Worm (Caenorhabditis elegans) whole organism, midembryonic: ENCODE measurements around the gene frpr-12.

Experiments
- T22C8.4 ChIP-seq: fragments of 200-800 bp; sonication (Bioruptor generic); IDR thresholded peaks from 2 replicates; pipeline ENCODE4 v1.3.6; 2022; ENCODE audit warnings: missing genetic modification characterization, missing compliant biosample characterization
- cog-1 ChIP-seq: sonication (generic microtip); optimal IDR thresholded peaks from 2 replicates; lab custom pipeline; 2016; ENCODE audit warnings: missing genetic modification characterization, missing compliant biosample characterization
- flt-1 ChIP-seq: fragments of 200-800 bp; sonication (Bioruptor generic); IDR thresholded peaks from 2 replicates; pipeline ENCODE4 v1.3.6; 2022; ENCODE audit warnings: missing genetic modification characterization, missing compliant biosample characterization
- klf-2 ChIP-seq: fragments of 200-800 bp; sonication (Bioruptor generic); conservative IDR thresholded peaks from 2 replicates; pipeline ENCODE4 v1.3.6; 2022; ENCODE audit warnings: missing genetic modification reagents, missing genetic modification characterization, missing compliant biosample characterization
- med-1 ChIP-seq: sonication (generic microtip); optimal IDR thresholded peaks from 2 replicates; lab custom pipeline; 2017; ENCODE audit warnings: missing genetic modification characterization, mild to moderate bottlenecking, missing compliant biosample characterization, antibody characterized with exemption, missing genetic modification reagents; ENCODE audit not compliant: insufficient read depth
- ref-1 ChIP-seq: fragments of 200-800 bp; sonication (Bioruptor generic); conservative IDR thresholded peaks from 2 replicates; pipeline ENCODE4 v1.3.6; 2022; ENCODE audit warnings: missing genetic modification reagents, missing genetic modification characterization, missing compliant biosample characterization
- tab-1 ChIP-seq: fragments of 200-800 bp; sonication (Bioruptor generic); IDR thresholded peaks from 2 replicates; pipeline ENCODE4 v1.3.6; 2022; ENCODE audit warnings: missing genetic modification characterization, missing compliant biosample characterization
- ztf-23 ChIP-seq: fragments of 200-800 bp; sonication (Bioruptor generic); IDR thresholded peaks from 2 replicates; pipeline ENCODE4 v1.3.6; 2022; ENCODE audit warnings: missing genetic modification reagents, missing genetic modification characterization, missing compliant biosample characterization
- ztf-29 ChIP-seq: fragments of 200-800 bp; sonication (Bioruptor generic); IDR thresholded peaks from 2 replicates; pipeline ENCODE4 v1.3.6; 2022; ENCODE audit warnings: missing genetic modification reagents, missing genetic modification characterization, missing compliant biosample characterization

The frpr-12 gene

DNA sequence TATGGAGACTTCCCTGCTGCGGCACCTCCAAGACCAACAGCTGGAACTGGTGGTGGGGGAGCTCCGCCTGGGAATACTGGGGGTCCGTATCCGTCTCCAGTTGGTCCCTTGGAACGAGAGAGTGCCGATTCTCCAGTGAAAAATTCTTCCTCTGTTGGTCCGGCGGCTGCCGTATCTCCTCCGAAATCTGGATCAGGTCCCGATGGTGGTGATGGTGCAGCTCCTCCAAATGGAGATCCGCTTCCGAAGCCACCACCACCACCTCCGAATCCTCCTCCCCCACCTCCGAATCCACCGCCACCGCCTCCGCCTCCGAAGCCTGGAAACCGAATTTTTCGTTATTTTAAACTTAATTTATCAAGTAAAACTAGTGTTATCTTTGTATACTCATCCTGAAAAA, 37.6 kb downstream of the frpr-12 start:
- TF ChIP-seq ztf-29 (no peak), ref-1 (GFP tag; lab: Robert Waterston, UW) (no peak), ztf-23 (no peak), klf-2 (no peak), flt-1 (GFP tag; lab: Robert Waterston, UW) (no peak), med-1 (no peak), tab-1 (no peak), T22C8.4 (GFP tag; lab: Robert Waterston, UW) (no peak), cog-1 (no peak)

DNA sequence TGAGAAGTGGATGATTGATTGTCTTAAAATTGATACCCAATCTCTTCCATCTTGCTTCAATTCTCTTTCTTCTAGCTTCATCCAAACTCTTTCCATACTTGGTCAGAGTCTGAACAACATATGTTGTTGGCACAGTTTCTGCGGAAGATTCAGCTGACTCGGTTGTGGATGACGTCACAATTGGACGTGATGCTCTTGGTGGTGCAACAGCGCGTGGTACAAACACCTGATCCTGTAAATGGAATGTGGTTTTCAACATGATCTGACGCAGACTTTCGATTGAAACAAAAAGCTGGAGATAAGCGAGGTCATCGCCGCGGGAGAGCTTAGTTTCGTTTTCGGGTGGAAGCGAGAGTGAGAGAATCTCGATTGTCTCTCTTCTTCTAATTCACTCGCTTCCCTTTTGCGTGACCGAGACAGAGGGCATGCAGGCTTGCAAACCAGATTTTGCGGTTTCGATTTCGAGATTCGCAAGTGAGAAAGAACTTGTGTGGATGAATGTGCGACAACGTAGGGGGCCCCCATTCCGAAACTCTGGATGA, 39.7 kb downstream of the frpr-12 start:
- TF ChIP-seq ztf-29 = no peak
- TF ChIP-seq cog-1 = no peak
- TF ChIP-seq med-1 = no peak
- no peak for TF ChIP-seq T22C8.4 (GFP tag; lab: Robert Waterston, UW)
- TF ChIP-seq klf-2 = no peak
- TF ChIP-seq flt-1 (GFP tag; lab: Robert Waterston, UW) = no peak
- TF ChIP-seq ref-1 (GFP tag; lab: Robert Waterston, UW) = no peak
- TF ChIP-seq ztf-23 = no peak
- TF ChIP-seq tab-1 = no peak

DNA sequence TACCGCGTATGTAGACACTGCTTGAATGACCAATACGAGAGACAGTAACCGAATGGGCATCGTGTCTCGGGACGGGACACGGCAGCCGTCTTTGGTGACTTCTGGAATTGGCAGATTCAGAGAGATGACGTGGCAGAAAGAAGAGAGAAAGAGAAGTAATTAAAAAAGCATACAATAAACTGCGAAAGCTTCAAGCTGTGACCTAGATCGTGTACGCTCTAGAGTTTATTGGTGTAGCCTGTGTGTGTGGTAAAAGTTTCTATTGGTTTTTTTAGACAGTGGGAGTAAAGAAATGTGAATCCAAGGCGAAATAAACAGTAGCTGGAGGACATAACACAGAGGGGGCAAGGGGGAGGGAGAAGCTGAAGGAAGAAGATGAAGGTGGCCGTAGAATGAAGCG, 41.2 kb downstream of the frpr-12 start, which contains the start of gene T19A5.3:
Gene T19A5.3, minus strand, starts transcription at position 101 of the 400 bp plus-strand sequence.
- TF ChIP-seq ztf-29 = no peak
- TF ChIP-seq tab-1 = no peak
- TF ChIP-seq cog-1 = no peak
- no peak for TF ChIP-seq ztf-23
- TF ChIP-seq flt-1 (GFP tag; lab: Robert Waterston, UW) = no peak

DNA sequence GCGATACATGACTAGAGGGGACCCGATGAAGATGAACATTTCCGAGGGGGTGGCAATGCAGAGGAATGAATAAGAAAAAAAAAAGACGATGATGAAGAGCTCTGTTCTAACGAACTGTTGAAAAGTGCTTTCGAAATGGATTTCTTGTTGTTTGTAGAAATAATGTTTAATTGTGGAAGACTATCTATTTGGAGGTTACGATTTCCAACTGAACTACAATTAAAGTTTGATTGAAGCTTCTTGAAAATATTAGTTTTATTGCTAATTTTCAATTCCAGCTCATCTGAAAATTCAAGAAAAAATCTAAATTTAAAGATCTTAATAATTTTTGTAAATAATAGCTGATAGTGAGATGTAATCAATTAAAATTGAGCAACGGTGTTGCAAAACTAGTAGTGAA, 41.7 kb downstream of the frpr-12 start:
- TF ChIP-seq flt-1 (GFP tag; lab: Robert Waterston, UW) = no peak
- no peak for TF ChIP-seq cog-1
- no peak for TF ChIP-seq ztf-23

DNA sequence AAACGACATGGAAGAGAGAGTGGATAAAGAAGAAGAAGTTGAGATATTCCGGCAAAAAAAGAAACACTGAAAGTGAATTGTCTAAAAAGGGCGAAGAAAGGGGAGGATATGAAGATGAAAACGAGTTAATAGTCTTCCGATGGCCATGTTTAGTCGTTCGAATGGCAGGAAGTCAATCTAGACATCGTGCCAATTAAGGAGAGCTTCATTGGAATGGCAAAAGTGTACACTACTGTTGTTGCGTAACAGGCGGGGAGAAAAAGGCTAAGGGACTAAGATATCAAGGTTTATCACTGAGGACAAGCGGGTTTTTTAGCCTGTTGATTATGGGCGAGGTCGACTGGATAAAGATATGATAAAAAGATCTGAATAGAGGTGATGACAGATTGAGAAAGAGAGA, 43.3 kb downstream of the frpr-12 start:
- no peak for TF ChIP-seq klf-2
- TF ChIP-seq flt-1 (GFP tag; lab: Robert Waterston, UW) = no peak
- no peak for TF ChIP-seq ztf-23
- no peak for TF ChIP-seq cog-1
- TF ChIP-seq ztf-29 = no peak
- no peak for TF ChIP-seq tab-1
- no peak for TF ChIP-seq ref-1 (GFP tag; lab: Robert Waterston, UW)
- TF ChIP-seq med-1 = no peak
- TF ChIP-seq T22C8.4 (GFP tag; lab: Robert Waterston, UW) = no peak

DNA sequence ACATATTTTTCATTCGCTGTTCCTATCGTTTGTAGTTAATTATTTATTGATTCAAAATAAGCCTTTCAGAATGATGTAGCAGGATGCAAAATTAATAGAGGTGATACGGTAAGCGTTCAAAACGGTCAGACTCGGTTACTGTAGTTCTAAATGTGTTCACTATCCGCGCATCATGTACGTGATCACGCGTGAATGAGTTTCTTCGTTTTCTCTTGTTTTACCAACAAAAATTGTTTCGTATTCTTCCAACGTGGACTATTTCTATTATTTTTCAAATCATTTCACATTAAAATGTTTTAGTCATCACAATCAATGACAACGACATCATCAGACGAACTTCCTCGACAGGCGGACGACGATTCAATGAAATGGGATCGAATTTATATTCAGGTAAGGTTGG, 44.7 kb downstream of the frpr-12 start, which contains the start of gene gck-1:
Gene gck-1, plus strand, starts transcription at position 301 of the 400 bp plus-strand sequence.
- TF ChIP-seq ztf-23 (no peak), T22C8.4 (GFP tag; lab: Robert Waterston, UW) (no peak), flt-1 (GFP tag; lab: Robert Waterston, UW) (no peak), med-1 (no peak), ref-1 (GFP tag; lab: Robert Waterston, UW) (no peak), ztf-29 (no peak)

DNA sequence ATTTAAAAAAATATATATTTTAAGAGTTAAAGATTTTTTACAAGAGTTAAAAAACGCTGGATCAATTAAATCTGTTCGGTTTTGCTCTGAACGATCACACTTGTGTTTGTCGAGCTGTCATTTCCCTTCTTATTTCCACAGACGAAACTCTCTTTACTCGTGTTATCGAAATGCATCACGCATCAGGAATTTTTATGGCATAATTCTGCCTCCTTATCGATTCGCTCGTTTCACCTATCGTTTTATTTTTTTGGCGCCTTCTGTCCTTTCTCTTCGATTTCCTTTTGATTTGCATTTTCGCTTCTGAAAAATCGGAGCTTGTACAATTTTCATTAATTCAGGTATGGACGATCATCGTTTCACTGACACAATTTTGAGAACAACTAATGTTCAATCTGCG, 45.6 kb downstream of the frpr-12 start:
- TF ChIP-seq ztf-23 (no peak), med-1 (no peak), ztf-29 (no peak), flt-1 (GFP tag; lab: Robert Waterston, UW) (no peak), klf-2 (no peak), ref-1 (GFP tag; lab: Robert Waterston, UW) (no peak), tab-1 (no peak), cog-1 (no peak), T22C8.4 (GFP tag; lab: Robert Waterston, UW) (no peak)

DNA sequence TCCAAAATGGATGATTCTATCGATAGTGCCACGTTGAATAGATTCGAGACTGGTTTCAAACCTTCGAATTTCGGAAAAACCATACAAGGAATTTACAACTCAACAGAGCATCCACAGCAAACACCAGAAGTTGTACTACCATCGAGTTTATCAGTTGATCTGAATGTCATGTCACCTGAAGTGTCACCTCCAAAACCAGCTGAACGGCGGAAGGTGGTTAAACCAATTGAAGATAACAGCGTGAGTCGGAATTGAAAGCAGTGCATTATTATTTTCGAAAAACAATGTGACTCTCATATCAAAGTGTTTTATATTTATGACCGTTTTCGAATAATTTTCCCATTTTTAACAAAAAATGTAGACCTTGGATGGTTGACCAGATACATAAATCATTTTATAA, 46.2 kb downstream of the frpr-12 start:
- TF ChIP-seq klf-2 (no peak), flt-1 (GFP tag; lab: Robert Waterston, UW) (no peak), T22C8.4 (GFP tag; lab: Robert Waterston, UW) (no peak), ref-1 (GFP tag; lab: Robert Waterston, UW) (no peak), ztf-23 (no peak), ztf-29 (no peak), med-1 (no peak), tab-1 (no peak), cog-1 (no peak)

DNA sequence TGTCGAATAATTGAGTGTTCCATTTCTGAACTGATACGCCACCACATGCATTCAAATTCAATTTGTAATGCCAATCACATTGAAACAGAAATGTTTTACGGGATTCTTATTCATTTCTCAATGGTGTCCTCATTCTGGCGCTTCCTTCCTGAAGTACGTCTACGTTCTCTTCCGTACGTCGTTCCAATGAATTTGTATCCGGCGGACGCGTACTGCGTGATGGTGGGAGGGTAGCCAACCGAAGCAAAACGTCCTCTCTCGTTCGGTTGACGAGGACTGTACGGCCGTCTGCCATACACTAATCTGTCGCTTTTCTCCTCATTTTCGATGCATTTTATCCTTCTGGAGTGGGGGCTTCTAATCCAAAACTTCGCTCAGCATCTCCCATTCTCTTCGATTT, 47.1 kb downstream of the frpr-12 start:
- TF ChIP-seq ref-1 (GFP tag; lab: Robert Waterston, UW) (no peak), med-1 (no peak), ztf-29 (no peak), cog-1 (no peak), ztf-23 (no peak), T22C8.4 (GFP tag; lab: Robert Waterston, UW) (no peak), tab-1 (no peak), klf-2 (no peak), flt-1 (GFP tag; lab: Robert Waterston, UW) (no peak)
